Worm (Caenorhabditis elegans): Measurements from ENCODE around the gene unc-53.
A peak's percentile ranks its signal among the peaks of the same experiment; 100 is the strongest.

The unc-53 gene

DNA sequence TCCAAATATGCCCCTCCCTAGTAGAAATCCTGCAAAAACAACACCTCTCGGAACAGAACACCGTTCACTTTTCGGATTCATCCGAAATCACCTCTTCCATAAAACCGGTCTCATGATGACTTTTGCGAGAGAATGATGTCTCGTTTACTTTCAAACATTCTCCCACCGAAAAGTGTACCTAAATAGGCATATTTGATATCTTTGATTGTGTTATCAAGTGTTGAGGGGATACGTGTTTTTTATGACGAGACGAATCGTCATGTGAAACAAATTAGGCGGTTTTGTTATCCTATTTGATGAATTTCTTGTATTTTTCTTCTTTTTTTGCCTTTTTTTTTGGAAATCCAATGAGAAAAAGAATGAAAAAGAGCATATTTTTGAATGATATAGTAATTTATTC is 74.0 kb downstream of the unc-53 start:
- no peak for TF ChIP-seq aly-1 (tag; optimal IDR thresholded peaks at IDR 0.05)
- no peak for TF ChIP-seq hmg-4 (GFP tag; optimal IDR thresholded peaks at IDR 0.05)
- no peak for TF ChIP-seq B0310.2 (tag; optimal IDR thresholded peaks at IDR 0.05)

DNA sequence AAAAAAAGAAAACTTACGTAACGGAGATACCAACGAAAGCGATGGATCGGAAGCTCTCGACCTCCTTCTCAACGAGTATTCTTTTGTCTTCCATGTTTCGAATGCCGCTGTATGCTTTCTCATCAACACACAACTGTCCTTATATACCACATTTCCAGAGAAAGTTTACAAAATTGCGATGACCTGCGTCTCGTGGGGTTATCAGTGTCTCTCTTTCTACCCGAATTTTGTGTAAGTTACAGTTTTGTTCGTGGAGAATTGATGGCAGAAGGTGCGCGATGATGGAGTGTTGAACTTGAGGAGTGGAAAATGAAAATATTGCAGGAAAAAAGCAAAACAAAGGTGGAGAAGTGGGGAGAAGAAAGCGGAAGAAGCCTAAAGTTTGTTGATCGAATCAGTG is 75.6 kb downstream of the unc-53 start, which contains the start of gene col-81:
TSS of gene col-81 (minus strand) at position 101 of the 400 bp plus-strand sequence.
- TF ChIP-seq flt-1 (GFP tag; IDR thresholded peaks at IDR 0.05) (no peak), pes-1 (GFP tag; IDR thresholded peaks at IDR 0.05) (no peak), ets-7 (tag; optimal IDR thresholded peaks at IDR 0.05) (no peak), hmg-4 (GFP tag; optimal IDR thresholded peaks at IDR 0.05) (no peak), hnd-1 (tag; optimal IDR thresholded peaks at IDR 0.05) (no peak), ceh-13 (GFP tag; optimal IDR thresholded peaks at IDR 0.05) (no peak), hmbx-1 (tag; optimal IDR thresholded peaks at IDR 0.05) (no peak), B0310.2 (tag; optimal IDR thresholded peaks at IDR 0.05) (no peak), sea-1 (GFP tag; conservative IDR thresholded peaks at IDR 0.05) (no peak), F13C5.2 (tag; optimal IDR thresholded peaks at IDR 0.05) (no peak), tra-4 (tag; optimal IDR thresholded peaks at IDR 0.05) (no peak), tbx-37 (GFP tag; conservative IDR thresholded peaks at IDR 0.05) (no peak), aly-1 (tag; optimal IDR thresholded peaks at IDR 0.05) (no peak), ama-1 (optimal IDR thresholded peaks at IDR 0.05) (no peak), ceh-36 (tag; optimal IDR thresholded peaks at IDR 0.05) (no peak), scrt-1 (GFP tag; IDR thresholded peaks at IDR 0.05) (no peak)

DNA sequence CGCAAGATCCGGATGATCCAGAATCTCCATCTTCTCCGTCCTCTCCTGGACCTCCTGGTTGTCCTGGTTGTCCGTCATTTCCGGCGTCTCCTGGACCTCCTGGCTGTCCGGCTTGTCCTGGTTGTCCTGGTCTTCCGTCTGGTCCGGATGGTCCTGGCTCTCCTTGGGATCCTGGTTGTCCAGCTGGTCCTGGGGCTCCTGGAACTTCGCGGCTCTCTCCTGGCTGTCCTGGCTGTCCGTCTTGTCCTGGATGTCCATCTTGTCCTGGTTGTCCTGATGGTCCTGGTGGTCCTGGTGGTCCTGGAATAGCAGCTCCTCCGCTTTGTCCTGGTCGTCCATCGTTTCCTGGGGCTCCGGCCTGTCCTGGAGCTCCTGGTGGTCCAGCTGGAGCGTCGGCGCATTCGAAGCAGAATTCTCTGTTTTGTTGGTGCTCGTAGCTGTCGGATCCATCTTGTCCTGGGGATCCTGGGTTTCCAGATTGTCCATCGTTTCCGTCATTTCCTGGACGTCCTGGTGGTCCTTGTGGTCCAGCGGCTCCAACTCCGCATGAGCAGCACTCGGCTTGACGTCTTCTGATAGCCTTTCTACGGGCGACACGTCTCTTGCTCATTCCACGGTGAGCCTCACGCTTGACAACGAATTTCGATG is 76.6 kb downstream of the unc-53 start:
- TF ChIP-seq ets-7 (tag; optimal IDR thresholded peaks at IDR 0.05) (no peak), scrt-1 (GFP tag; IDR thresholded peaks at IDR 0.05) (0 out of 2 replicates have a peak, but pooled peaks have one; percentile 19)

DNA sequence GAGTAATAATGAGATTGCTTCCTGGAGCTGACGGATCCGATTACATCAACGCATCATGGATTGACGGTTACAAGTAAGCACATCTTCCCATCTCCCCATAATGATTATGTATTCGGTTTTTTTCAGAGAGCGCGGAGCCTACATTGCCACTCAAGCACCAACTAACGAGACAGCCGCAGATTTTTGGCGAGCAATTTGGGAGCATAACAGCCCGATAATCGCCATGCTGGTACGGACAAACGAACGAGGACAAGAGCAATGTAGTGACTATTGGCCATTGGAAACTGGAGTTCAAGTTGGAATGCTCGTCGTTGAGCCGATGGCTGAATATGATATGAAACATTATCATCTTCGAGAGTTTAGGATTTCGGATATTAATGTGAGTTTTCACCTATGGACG is 78.3 kb downstream of the unc-53 start:
- TF ChIP-seq hnd-1 (tag; optimal IDR thresholded peaks at IDR 0.05): no peak
- no peak for TF ChIP-seq ama-1 (optimal IDR thresholded peaks at IDR 0.05)
- no peak for TF ChIP-seq hmbx-1 (tag; optimal IDR thresholded peaks at IDR 0.05)
- no peak for TF ChIP-seq hmg-4 (GFP tag; optimal IDR thresholded peaks at IDR 0.05)
- TF ChIP-seq ets-7 (tag; optimal IDR thresholded peaks at IDR 0.05): no peak
- no peak for TF ChIP-seq ceh-13 (GFP tag; optimal IDR thresholded peaks at IDR 0.05)
